Worm (Caenorhabditis elegans) whole organism, young adult: Measurements from ENCODE around the gene W03C9.2.
A peak's percentile ranks its signal among the peaks of the same experiment; 100 is the strongest.

Experiments
- B0019.2 ChIP-seq: fragments of 200-800 bp; sonication (Bioruptor generic); conservative IDR thresholded peaks from 2 replicates; pipeline ENCODE4 v1.3.6; 2022; ENCODE audit warnings: missing genetic modification reagents, missing genetic modification characterization, missing compliant biosample characterization
- B0336.3 ChIP-seq: fragments of 200-800 bp; sonication (Bioruptor generic); IDR thresholded peaks from 2 replicates; pipeline ENCODE4 v1.3.6; 2022; ENCODE audit warnings: missing genetic modification characterization, missing compliant biosample characterization
- C06A6.2 ChIP-seq: fragments of 200-800 bp; sonication (Bioruptor generic); conservative IDR thresholded peaks from 2 replicates; pipeline ENCODE4 v1.3.6; 2022; ENCODE audit warnings: missing genetic modification characterization, missing compliant biosample characterization
- C17E4.6 ChIP-seq: fragments of 200-800 bp; sonication (Bioruptor generic); IDR thresholded peaks from 2 replicates; pipeline ENCODE4 v1.3.6; 2022; ENCODE audit warnings: missing genetic modification reagents, missing genetic modification characterization, missing compliant biosample characterization
- F22D6.2 ChIP-seq: sonication (generic microtip); optimal IDR thresholded peaks from 2 replicates; lab custom pipeline; 2016; ENCODE audit warnings: mild to moderate bottlenecking, missing genetic modification characterization, missing compliant biosample characterization
- F23B12.7 ChIP-seq: sonication (generic microtip); optimal IDR thresholded peaks from 2 replicates; lab custom pipeline; 2017; ENCODE audit warnings: missing genetic modification characterization, mild to moderate bottlenecking, missing compliant biosample characterization, antibody characterized with exemption, moderate library complexity; ENCODE audit not compliant: insufficient read depth
- F37B4.10 ChIP-seq: fragments of 200-800 bp; sonication (Bioruptor generic); IDR thresholded peaks from 2 replicates; pipeline ENCODE4 v1.3.6; 2022; ENCODE audit warnings: missing genetic modification characterization, missing compliant biosample characterization
- K11D2.4 ChIP-seq: fragments of 200-800 bp; sonication (Bioruptor generic); IDR thresholded peaks from 2 replicates; pipeline ENCODE4 v1.3.6; 2022; ENCODE audit warnings: missing genetic modification reagents, missing genetic modification characterization, missing compliant biosample characterization
- K12H6.12 ChIP-seq: fragments of 200-800 bp; sonication (Bioruptor generic); optimal IDR thresholded peaks from 2 replicates; lab custom pipeline; 2018; ENCODE audit warnings: mild to moderate bottlenecking, missing genetic modification characterization, missing compliant biosample characterization
- T26A5.8 ChIP-seq: sonication (generic microtip); optimal IDR thresholded peaks from 2 replicates; lab custom pipeline; 2016; ENCODE audit warnings: missing genetic modification characterization, missing compliant biosample characterization
- Y67H2A.10 ChIP-seq: fragments of 200-800 bp; sonication (Bioruptor generic); conservative IDR thresholded peaks from 2 replicates; pipeline ENCODE4 v1.3.6; 2022; ENCODE audit warnings: missing genetic modification reagents, missing genetic modification characterization, missing compliant biosample characterization
- Y95B8A.8 ChIP-seq: fragments of 200-800 bp; sonication (Bioruptor generic); IDR thresholded peaks from 2 replicates; pipeline ENCODE4 v1.3.6; 2022; ENCODE audit warnings: missing genetic modification reagents, missing genetic modification characterization, missing compliant biosample characterization
- ZK185.1 ChIP-seq: sonication (generic microtip); optimal IDR thresholded peaks from 2 replicates; lab custom pipeline; 2016; ENCODE audit warnings: mild to moderate bottlenecking, missing genetic modification characterization, missing compliant biosample characterization; ENCODE audit not compliant: poor library complexity, severe bottlenecking
- aptf-3 ChIP-seq: fragments of 200-800 bp; sonication (Bioruptor generic); IDR thresholded peaks from 2 replicates; pipeline ENCODE4 v1.3.6; 2022; ENCODE audit warnings: missing genetic modification characterization, missing compliant biosample characterization
- atf-7 ChIP-seq: sonication (generic microtip); optimal IDR thresholded peaks from 2 replicates; lab custom pipeline; 2017; ENCODE audit warnings: mild to moderate bottlenecking, missing genetic modification characterization, missing compliant biosample characterization
- athp-1 ChIP-seq: sonication (generic microtip); optimal IDR thresholded peaks from 2 replicates; lab custom pipeline; 2017; ENCODE audit warnings: mild to moderate bottlenecking, missing genetic modification characterization, missing compliant biosample characterization
- attf-5 ChIP-seq: fragments of 200-800 bp; sonication (Bioruptor generic); optimal IDR thresholded peaks from 2 replicates; lab custom pipeline; 2018; ENCODE audit warnings: mild to moderate bottlenecking, missing genetic modification characterization, missing compliant biosample characterization
- bed-1 ChIP-seq: fragments of 200-800 bp; sonication (Bioruptor generic); IDR thresholded peaks from 2 replicates; pipeline ENCODE4 v1.3.6; 2022; ENCODE audit warnings: missing genetic modification reagents, missing genetic modification characterization, missing compliant biosample characterization
- ccch-3 ChIP-seq: fragments of 200-800 bp; sonication (Bioruptor generic); optimal IDR thresholded peaks from 2 replicates; lab custom pipeline; 2018; ENCODE audit warnings: mild to moderate bottlenecking, missing genetic modification characterization, missing compliant biosample characterization
- cebp-1 ChIP-seq, 2 experiments: fragments of 200-800 bp in 1 of 2; sonication (Bioruptor generic) in 1 of 2; sonication (generic microtip) in 1 of 2; IDR thresholded peaks in 1 of 2; optimal IDR thresholded peaks in 1 of 2; 2 replicates each; pipeline versions ENCODE4 v1.3.6 to Lab custom; 2017 to 2022; ENCODE audit warnings: missing compliant biosample characterization in 2 of 2, missing genetic modification characterization in 2 of 2, mild to moderate bottlenecking in 1 of 2, missing genetic modification reagents in 1 of 2, moderate library complexity in 1 of 2
- cebp-2 ChIP-seq: fragments of 200-800 bp; sonication (Bioruptor generic); IDR thresholded peaks from 2 replicates; pipeline ENCODE4 v1.3.6; 2022; ENCODE audit warnings: missing genetic modification characterization, missing compliant biosample characterization
- dpff-1 ChIP-seq: sonication (generic microtip); optimal IDR thresholded peaks from 2 replicates; lab custom pipeline; 2017; ENCODE audit warnings: mild to moderate bottlenecking, missing genetic modification characterization, missing compliant biosample characterization
- efl-1 ChIP-seq: fragments of 150-350 bp; optimal IDR thresholded peaks from 2 replicates; lab custom pipeline; 2014; ENCODE audit warnings: missing biosample characterization, missing genetic modification reagents, missing genetic modification characterization
- egl-44 ChIP-seq: fragments of 200-800 bp; sonication (Bioruptor generic); IDR thresholded peaks from 2 replicates; pipeline ENCODE4 v1.3.6; 2022; ENCODE audit warnings: missing genetic modification reagents, missing genetic modification characterization, missing compliant biosample characterization
- ekl-4 ChIP-seq: fragments of 200-800 bp; sonication (Bioruptor generic); IDR thresholded peaks from 2 replicates; pipeline ENCODE4 v1.3.6; 2022; ENCODE audit warnings: missing genetic modification reagents, missing genetic modification characterization, missing compliant biosample characterization
- fkh-3 ChIP-seq: sonication (generic microtip); optimal IDR thresholded peaks from 2 replicates; lab custom pipeline; 2016; ENCODE audit warnings: mild to moderate bottlenecking, missing genetic modification characterization, missing compliant biosample characterization
- gei-17 ChIP-seq: fragments of 200-800 bp; sonication (Bioruptor generic); optimal IDR thresholded peaks from 2 replicates; lab custom pipeline; 2018; ENCODE audit warnings: mild to moderate bottlenecking, missing genetic modification characterization, missing compliant biosample characterization
- hmg-1.2 ChIP-seq: fragments of 200-800 bp; sonication (Bioruptor generic); IDR thresholded peaks from 2 replicates; pipeline ENCODE4 v1.3.6; 2022; ENCODE audit warnings: missing genetic modification reagents, missing genetic modification characterization, missing compliant biosample characterization
- hsf-1 ChIP-seq: fragments of 200-800 bp; sonication (Bioruptor generic); IDR thresholded peaks from 2 replicates; pipeline ENCODE4 v1.3.6; 2022; ENCODE audit warnings: missing genetic modification reagents, missing genetic modification characterization, missing compliant biosample characterization
- lag-1 ChIP-seq: fragments of 200-800 bp; sonication (Bioruptor generic); IDR thresholded peaks from 2 replicates; pipeline ENCODE4 v1.3.6; 2022; ENCODE audit warnings: missing genetic modification reagents, missing genetic modification characterization, missing compliant biosample characterization
- let-526 ChIP-seq: fragments of 200-800 bp; sonication (Bioruptor generic); IDR thresholded peaks from 2 replicates; pipeline ENCODE4 v1.3.6; 2022; ENCODE audit warnings: missing genetic modification reagents, missing genetic modification characterization, missing compliant biosample characterization
- lin-40 ChIP-seq: sonication (generic microtip); optimal IDR thresholded peaks from 2 replicates; lab custom pipeline; 2016; ENCODE audit warnings: missing genetic modification characterization, mild to moderate bottlenecking, missing compliant biosample characterization, missing genotype, missing genetic modification reagents
- lir-1 ChIP-seq: fragments of 200-800 bp; sonication (Bioruptor generic); conservative IDR thresholded peaks from 2 replicates; pipeline ENCODE4 v1.3.6; 2022; ENCODE audit warnings: missing genetic modification reagents, missing genetic modification characterization, missing compliant biosample characterization
- madf-10 ChIP-seq: sonication (generic microtip); optimal IDR thresholded peaks from 2 replicates; lab custom pipeline; 2016; ENCODE audit warnings: mild to moderate bottlenecking, missing genetic modification characterization, missing compliant biosample characterization
- mel-28 ChIP-seq: sonication (generic microtip); optimal IDR thresholded peaks from 2 replicates; lab custom pipeline; 2016; ENCODE audit warnings: borderline replicate concordance, mild to moderate bottlenecking, missing genetic modification characterization, missing compliant biosample characterization
- nfyb-1 ChIP-seq: fragments of 200-800 bp; sonication (Bioruptor generic); IDR thresholded peaks from 2 replicates; pipeline ENCODE4 v1.3.6; 2022; ENCODE audit warnings: missing genetic modification reagents, missing genetic modification characterization, missing compliant biosample characterization
- nhr-179 ChIP-seq: sonication (generic microtip); optimal IDR thresholded peaks from 2 replicates; lab custom pipeline; 2016; ENCODE audit warnings: mild to moderate bottlenecking, missing genetic modification characterization, missing compliant biosample characterization
- nhr-80 ChIP-seq: sonication (generic microtip); optimal IDR thresholded peaks from 2 replicates; lab custom pipeline; 2016; ENCODE audit warnings: missing genetic modification characterization, missing compliant biosample characterization
- pha-4 ChIP-seq: fragments of 150-350 bp; sonication (generic microtip); optimal IDR thresholded peaks from 2 replicates; lab custom pipeline; 2014; ENCODE audit warnings: missing biosample characterization, missing genetic modification reagents, missing genetic modification characterization
- repo-1 ChIP-seq: sonication (generic microtip); optimal IDR thresholded peaks from 2 replicates; lab custom pipeline; 2017; ENCODE audit warnings: mild to moderate bottlenecking, missing genetic modification characterization, missing compliant biosample characterization
- sea-2 ChIP-seq: fragments of 200-800 bp; sonication (Bioruptor generic); IDR thresholded peaks from 2 replicates; pipeline ENCODE4 v1.3.6; 2022; ENCODE audit warnings: missing genetic modification characterization, missing compliant biosample characterization
- snpc-1.1 ChIP-seq: sonication (generic microtip); optimal IDR thresholded peaks from 2 replicates; lab custom pipeline; 2017; ENCODE audit warnings: missing genetic modification characterization, mild to moderate bottlenecking, missing compliant biosample characterization, antibody characterized with exemption, moderate library complexity, missing genotype, missing genetic modification reagents; ENCODE audit not compliant: insufficient read depth
- somi-1 ChIP-seq: fragments of 200-800 bp; sonication (Bioruptor generic); optimal IDR thresholded peaks from 2 replicates; lab custom pipeline; 2018; ENCODE audit warnings: mild to moderate bottlenecking, missing genetic modification characterization, missing compliant biosample characterization
- sptf-2 ChIP-seq: fragments of 200-800 bp; sonication (Bioruptor generic); optimal IDR thresholded peaks from 2 replicates; lab custom pipeline; 2018; ENCODE audit warnings: mild to moderate bottlenecking, missing genetic modification characterization, missing compliant biosample characterization
- tbx-9 ChIP-seq: sonication (generic microtip); optimal IDR thresholded peaks from 2 replicates; lab custom pipeline; 2016; ENCODE audit warnings: borderline replicate concordance, missing genetic modification characterization, inconsistent platforms, missing compliant biosample characterization
- unc-130 ChIP-seq: sonication (generic microtip); optimal IDR thresholded peaks from 2 replicates; lab custom pipeline; 2016; ENCODE audit warnings: missing genetic modification reagents, missing genetic modification characterization, missing compliant biosample characterization
- ztf-26 ChIP-seq: sonication (generic microtip); optimal IDR thresholded peaks from 2 replicates; lab custom pipeline; 2017; ENCODE audit warnings: missing genetic modification characterization, missing compliant biosample characterization

Gene W03C9.2

DNA sequence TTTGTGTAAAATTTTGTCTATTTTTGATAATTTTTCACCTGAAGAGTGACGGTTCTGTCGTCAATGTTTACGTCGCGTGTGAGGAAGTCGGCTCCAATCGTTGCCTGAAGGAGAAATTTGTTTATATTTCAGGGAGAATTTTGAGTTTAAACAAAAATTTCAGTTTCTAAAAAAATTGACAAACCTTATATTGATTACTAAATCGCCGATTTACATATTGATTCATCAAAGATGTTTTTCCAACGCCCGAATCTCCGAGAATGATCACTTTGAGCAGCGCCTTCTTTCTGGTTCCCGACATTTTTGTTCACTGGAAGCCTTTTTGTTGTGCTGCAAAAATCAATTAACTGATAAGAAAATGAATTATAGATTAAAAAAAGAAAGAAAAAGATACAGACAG, 4.4 kb downstream of the W03C9.2 start, which contains the start of gene rab-7 (continued):
- TF ChIP-seq F37B4.10 (GFP tag; lab: Robert Waterston, UW) = no peak
- TF ChIP-seq sptf-2 (GFP tag; lab: Kevin White, UChicago) = no peak
- no peak for TF ChIP-seq gei-17 (GFP tag; lab: Kevin White, UChicago)
- no peak for TF ChIP-seq ztf-26 (tag; lab: Kevin White, UChicago)
- no peak for TF ChIP-seq C06A6.2 (GFP tag; lab: Robert Waterston, UW)
- no peak for TF ChIP-seq efl-1 (GFP tag; lab: Kevin White, UChicago)
- no peak for TF ChIP-seq attf-5 (GFP tag; lab: Kevin White, UChicago)
- no peak for TF ChIP-seq sea-2 (GFP tag; lab: Robert Waterston, UW)
- no peak for TF ChIP-seq egl-44
- no peak for TF ChIP-seq ZK185.1
- TF ChIP-seq madf-10 (tag; lab: Kevin White, UChicago) = peak; percentile 22
- TF ChIP-seq K12H6.12 = no peak
- peak; percentile 53; the same call in 1 of the 2 replicates for TF ChIP-seq ekl-4
- TF ChIP-seq K11D2.4 (GFP tag; lab: Robert Waterston, UW) = no peak
- no peak for TF ChIP-seq F22D6.2
- TF ChIP-seq lir-1 (GFP tag; lab: Robert Waterston, UW) = no peak
- TF ChIP-seq Y67H2A.10 (GFP tag; lab: Robert Waterston, UW) = no peak
- no peak for TF ChIP-seq let-526 (GFP tag; lab: Robert Waterston, UW)
- TF ChIP-seq lag-1 (GFP tag; lab: Robert Waterston, UW) = no peak
- 0 out of 2 replicates have a peak, but pooled peaks have one; percentile 29 for TF ChIP-seq B0336.3
- no peak for TF ChIP-seq cebp-1 (GFP tag; IDR thresholded peaks at IDR 0.05; lab: Robert Waterston, UW)
- peak; percentile 15 for TF ChIP-seq cebp-1 (tag; optimal IDR thresholded peaks at IDR 0.05; lab: Kevin White, UChicago)
- TF ChIP-seq somi-1 (GFP tag; lab: Kevin White, UChicago) = no peak
- TF ChIP-seq tbx-9 (tag; lab: Kevin White, UChicago) = no peak
- TF ChIP-seq hmg-1.2 (GFP tag; lab: Robert Waterston, UW) = no peak; the same call in 1 of the 2 replicates
- no peak for TF ChIP-seq fkh-3
- TF ChIP-seq aptf-3 (GFP tag; lab: Robert Waterston, UW) = no peak
- TF ChIP-seq pha-4 = no peak
- no peak for TF ChIP-seq nhr-179 (tag; lab: Kevin White, UChicago)
- no peak for TF ChIP-seq lin-40 (tag; lab: Kevin White, UChicago)
- TF ChIP-seq hsf-1 (GFP tag; lab: Robert Waterston, UW) = no peak; the same call in 1 of the 2 replicates
- TF ChIP-seq F23B12.7 (tag; lab: Kevin White, UChicago) = peak; percentile 51
- TF ChIP-seq bed-1 (GFP tag; lab: Robert Waterston, UW) = no peak

DNA sequence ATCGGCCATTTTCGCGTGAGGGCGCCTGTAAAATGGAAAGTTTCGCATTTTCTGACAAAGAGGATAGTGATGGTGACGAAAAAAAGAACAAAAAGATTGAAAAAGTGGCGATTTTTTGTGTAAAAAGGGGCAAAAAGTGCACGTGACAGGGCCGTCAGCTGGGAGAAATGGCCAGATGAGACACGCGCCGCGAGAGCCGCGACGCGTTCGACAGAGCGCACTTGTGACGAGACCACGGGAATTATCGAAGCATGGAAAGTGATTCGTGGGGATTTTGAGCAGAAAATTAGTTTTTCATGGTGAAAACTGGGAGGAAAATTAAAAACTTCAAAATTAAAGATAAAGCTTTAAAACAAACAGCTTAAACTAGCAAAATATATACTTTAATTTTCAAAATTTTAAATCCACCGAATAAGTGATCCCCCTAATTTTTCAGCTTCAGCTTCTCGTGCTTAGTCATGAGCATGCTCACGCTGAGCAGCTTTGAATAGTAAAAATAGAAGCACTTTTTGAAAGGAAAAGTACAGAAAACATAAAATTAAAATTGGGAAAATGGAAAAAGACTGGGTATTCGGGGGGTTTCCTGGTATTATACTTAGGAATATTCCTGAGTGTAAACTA, 5.4 kb downstream of the W03C9.2 start, which contains the start of gene W03C9.5:
TSS of gene W03C9.5 (minus strand) at position 38 of the 621 bp plus-strand sequence.
- peak; percentile 42; the same call in 1 of the 2 replicates for TF ChIP-seq B0019.2 (GFP tag; lab: Robert Waterston, UW)
- TF ChIP-seq gei-17 (GFP tag; lab: Kevin White, UChicago) = peak; percentile 10
- TF ChIP-seq cebp-2 = no peak
- peak; percentile 90 for TF ChIP-seq Y95B8A.8 (GFP tag; lab: Robert Waterston, UW)
- TF ChIP-seq egl-44 = peak; percentile 49; the same call in 1 of the 2 replicates
- TF ChIP-seq ccch-3 (GFP tag; lab: Kevin White, UChicago) = no peak
- TF ChIP-seq dpff-1 (tag; lab: Kevin White, UChicago) = no peak
- TF ChIP-seq lir-1 (GFP tag; lab: Robert Waterston, UW) = peak; percentile 91
- TF ChIP-seq repo-1 (tag; lab: Kevin White, UChicago) = peak; percentile 46
- TF ChIP-seq lin-40 (tag; lab: Kevin White, UChicago) = peak; percentile 91
- TF ChIP-seq unc-130 = peak; percentile 20
- peak; percentile 60; the same call in 1 of the 2 replicates for TF ChIP-seq C17E4.6 (GFP tag; lab: Robert Waterston, UW)
- peak; percentile 72 for TF ChIP-seq F22D6.2
- TF ChIP-seq attf-5 (GFP tag; lab: Kevin White, UChicago) = peak; percentile 98
- TF ChIP-seq mel-28 = no peak
- TF ChIP-seq nfyb-1 (GFP tag; lab: Robert Waterston, UW) = peak; percentile 72
- no peak for TF ChIP-seq T26A5.8 (tag; lab: Kevin White, UChicago)
- peak; percentile 94 for TF ChIP-seq nhr-80 (tag; lab: Kevin White, UChicago)
- TF ChIP-seq athp-1 (tag; lab: Kevin White, UChicago) = peak; percentile 87
- TF ChIP-seq snpc-1.1 (tag; lab: Kevin White, UChicago) = no peak
- TF ChIP-seq atf-7 = peak; percentile 70
